Worm (Caenorhabditis elegans) whole organism, late embryonic: ENCODE measurements around the gene hot-9.
A peak's percentile ranks its signal among the peaks of the same experiment; 100 is the strongest.

Experiments used
- C08G9.2 ChIP-seq: sonication (generic microtip); optimal IDR thresholded peaks from 2 replicates; lab custom pipeline; 2016; ENCODE audit warnings: mild to moderate bottlenecking, missing genetic modification characterization, moderate library complexity, missing compliant biosample characterization
- C38D4.7 ChIP-seq: fragments of 200-800 bp; sonication (Bioruptor generic); optimal IDR thresholded peaks from 2 replicates; lab custom pipeline; 2018; ENCODE audit warnings: mild to moderate bottlenecking, missing genetic modification characterization, moderate library complexity, missing compliant biosample characterization
- K02D7.2 ChIP-seq: sonication (generic microtip); optimal IDR thresholded peaks from 2 replicates; lab custom pipeline; 2017; ENCODE audit warnings: mild to moderate bottlenecking, missing genetic modification characterization, missing compliant biosample characterization
- T23F11.4 ChIP-seq: fragments of 200-800 bp; sonication (Bioruptor generic); optimal IDR thresholded peaks from 2 replicates; lab custom pipeline; 2018; ENCODE audit warnings: mild to moderate bottlenecking, missing genetic modification characterization, missing compliant biosample characterization
- Y22D7AL.16 ChIP-seq: sonication (generic microtip); optimal IDR thresholded peaks from 2 replicates; lab custom pipeline; 2016; ENCODE audit warnings: missing genetic modification characterization, missing compliant biosample characterization
- ahr-1 ChIP-seq: sonication (generic microtip); optimal IDR thresholded peaks from 2 replicates; lab custom pipeline; 2016; ENCODE audit warnings: missing genetic modification characterization, missing compliant biosample characterization
- ama-1 ChIP-seq: fragments of 150-350 bp; optimal IDR thresholded peaks from 2 replicates; lab custom pipeline; 2014
- ceh-2 ChIP-seq: sonication (generic microtip); optimal IDR thresholded peaks from 2 replicates; lab custom pipeline; 2016; ENCODE audit warnings: missing genotype, missing genetic modification characterization, missing compliant biosample characterization
- ceh-22 ChIP-seq: sonication (generic microtip); optimal IDR thresholded peaks from 2 replicates; lab custom pipeline; 2017; ENCODE audit warnings: missing biosample characterization, missing genetic modification characterization
- ceh-9 ChIP-seq: sonication (generic microtip); optimal IDR thresholded peaks from 2 replicates; lab custom pipeline; 2016; ENCODE audit warnings: mild to moderate bottlenecking, missing genetic modification characterization, inconsistent platforms, missing compliant biosample characterization
- che-1 ChIP-seq: sonication (generic microtip); optimal IDR thresholded peaks from 2 replicates; lab custom pipeline; 2016; ENCODE audit warnings: mild to moderate bottlenecking, missing genetic modification characterization, missing compliant biosample characterization
- dmd-4 ChIP-seq: sonication (generic microtip); optimal IDR thresholded peaks from 2 replicates; lab custom pipeline; 2016; ENCODE audit warnings: borderline replicate concordance, missing genetic modification characterization, missing compliant biosample characterization
- elt-2 ChIP-seq: sonication (generic microtip); optimal IDR thresholded peaks from 2 replicates; lab custom pipeline; 2016; ENCODE audit warnings: missing genetic modification reagents, missing genetic modification characterization, missing compliant biosample characterization
- elt-4 ChIP-seq: sonication (generic microtip); optimal IDR thresholded peaks from 2 replicates; lab custom pipeline; 2016; ENCODE audit warnings: missing genetic modification characterization, missing compliant biosample characterization
- ets-4 ChIP-seq: sonication (generic microtip); optimal IDR thresholded peaks from 2 replicates; lab custom pipeline; 2016; ENCODE audit warnings: missing genetic modification characterization, missing compliant biosample characterization
- fax-1 ChIP-seq: sonication (generic microtip); optimal IDR thresholded peaks from 2 replicates; lab custom pipeline; 2016; ENCODE audit warnings: missing genotype, missing genetic modification characterization, missing compliant biosample characterization
- fkh-10 ChIP-seq: fragments of 150-350 bp; optimal IDR thresholded peaks from 2 replicates; lab custom pipeline; 2014; ENCODE audit warnings: missing biosample characterization, missing genetic modification reagents, missing genetic modification characterization
- fkh-6 ChIP-seq: sonication (generic microtip); optimal IDR thresholded peaks from 2 replicates; lab custom pipeline; 2016; ENCODE audit warnings: missing genetic modification characterization, missing compliant biosample characterization
- hlh-13 ChIP-seq: fragments of 200-800 bp; sonication (Bioruptor generic); optimal IDR thresholded peaks from 2 replicates; lab custom pipeline; 2018; ENCODE audit warnings: mild to moderate bottlenecking, missing genetic modification characterization, missing compliant biosample characterization
- hlh-15 ChIP-seq: sonication (generic microtip); optimal IDR thresholded peaks from 2 replicates; lab custom pipeline; 2016; ENCODE audit warnings: missing genetic modification characterization, missing compliant biosample characterization
- hlh-6 ChIP-seq: sonication (generic microtip); optimal IDR thresholded peaks from 2 replicates; lab custom pipeline; 2016; ENCODE audit warnings: missing genotype, missing genetic modification characterization, missing compliant biosample characterization
- lim-6 ChIP-seq: sonication (generic microtip); optimal IDR thresholded peaks from 2 replicates; lab custom pipeline; 2016; ENCODE audit warnings: missing genetic modification characterization, missing compliant biosample characterization
- madf-2 ChIP-seq: sonication (generic microtip); optimal IDR thresholded peaks from 2 replicates; lab custom pipeline; 2017; ENCODE audit warnings: missing genetic modification characterization, missing compliant biosample characterization
- nhr-11 ChIP-seq: fragments of 150-350 bp; optimal IDR thresholded peaks from 2 replicates; lab custom pipeline; 2014; ENCODE audit warnings: missing biosample characterization, missing genetic modification characterization
- nhr-232 ChIP-seq: sonication (generic microtip); optimal IDR thresholded peaks from 2 replicates; lab custom pipeline; 2016; ENCODE audit warnings: missing genetic modification characterization, missing compliant biosample characterization
- pag-3 ChIP-seq: sonication (generic microtip); optimal IDR thresholded peaks from 2 replicates; lab custom pipeline; 2016; ENCODE audit warnings: missing compliant biosample characterization, missing genetic modification characterization, borderline replicate concordance
- pros-1 ChIP-seq: fragments of 150-350 bp; optimal IDR thresholded peaks from 2 replicates; lab custom pipeline; 2014; ENCODE audit warnings: missing biosample characterization, missing genetic modification reagents, missing genetic modification characterization
- ref-2 ChIP-seq: sonication (generic microtip); optimal IDR thresholded peaks from 2 replicates; lab custom pipeline; 2016; ENCODE audit warnings: missing genetic modification characterization, missing compliant biosample characterization
- sdc-2 ChIP-seq: sonication (generic microtip); optimal IDR thresholded peaks from 2 replicates; lab custom pipeline; 2016; ENCODE audit warnings: missing genotype, missing genetic modification characterization, missing compliant biosample characterization
- sox-4 ChIP-seq: sonication (generic microtip); optimal IDR thresholded peaks from 2 replicates; lab custom pipeline; 2017; ENCODE audit warnings: mild to moderate bottlenecking, missing genetic modification characterization, inconsistent platforms, missing compliant biosample characterization
- syd-9 ChIP-seq: sonication (generic microtip); optimal IDR thresholded peaks from 2 replicates; lab custom pipeline; 2016; ENCODE audit warnings: mild to moderate bottlenecking, missing genetic modification characterization, moderate library complexity, missing compliant biosample characterization
- tbx-2 ChIP-seq: sonication (generic microtip); optimal IDR thresholded peaks from 2 replicates; lab custom pipeline; 2016; ENCODE audit warnings: missing genetic modification characterization, missing compliant biosample characterization
- tbx-7 ChIP-seq: sonication (generic microtip); optimal IDR thresholded peaks from 2 replicates; lab custom pipeline; 2016; ENCODE audit warnings: missing genotype, missing genetic modification characterization, missing compliant biosample characterization
- unc-86 ChIP-seq: sonication (generic microtip); optimal IDR thresholded peaks from 2 replicates; lab custom pipeline; 2016; ENCODE audit warnings: missing genetic modification characterization, missing compliant biosample characterization
- zip-5 ChIP-seq: sonication (generic microtip); optimal IDR thresholded peaks from 2 replicates; lab custom pipeline; 2016; ENCODE audit warnings: missing genetic modification characterization, missing compliant biosample characterization
- ztf-16 ChIP-seq: sonication (generic microtip); optimal IDR thresholded peaks from 2 replicates; lab custom pipeline; 2017; ENCODE audit warnings: missing genetic modification characterization, missing compliant biosample characterization

hot-9 gene

ce11 chrIV:5002448-5002847 is 42.8 kb downstream of the hot-9 start, which contains the start of gene pes-1:
TSS of gene pes-1 (plus strand) at chrIV:5002748.
- no peak for TF ChIP-seq fkh-10 (GFP tag; lab: Kevin White, UChicago)
- TF ChIP-seq elt-2 (tag; lab: Kevin White, UChicago), result no peak
- no peak for TF ChIP-seq unc-86 (tag; lab: Kevin White, UChicago)
- no peak for TF ChIP-seq fax-1 (tag; lab: Kevin White, UChicago)
- no peak for TF ChIP-seq ets-4 (tag; lab: Kevin White, UChicago)
- TF ChIP-seq C08G9.2 (tag; lab: Kevin White, UChicago), result no peak
- TF ChIP-seq K02D7.2 (tag; lab: Kevin White, UChicago), result no peak
- no peak for TF ChIP-seq ama-1
- no peak for TF ChIP-seq fkh-6 (tag; lab: Kevin White, UChicago)
- no peak for TF ChIP-seq sox-4 (tag; lab: Kevin White, UChicago)
- TF ChIP-seq lim-6 (tag; lab: Kevin White, UChicago), result no peak
- no peak for TF ChIP-seq madf-2 (tag; lab: Kevin White, UChicago)
- TF ChIP-seq ceh-9 (tag; lab: Kevin White, UChicago), result no peak
- TF ChIP-seq pros-1 (tag; lab: Kevin White, UChicago), result no peak
- no peak for TF ChIP-seq ceh-2 (tag; lab: Kevin White, UChicago)
- no peak for TF ChIP-seq tbx-2 (tag; lab: Kevin White, UChicago)
- no peak for TF ChIP-seq ztf-16
- TF ChIP-seq sdc-2 (tag; lab: Kevin White, UChicago), result no peak
- no peak for TF ChIP-seq ceh-22

ce11 chrIV:4996956-4997355 is 48.3 kb downstream of the hot-9 start:
- TF ChIP-seq C38D4.7 (GFP tag; lab: Kevin White, UChicago) (no peak), Y22D7AL.16 (no peak), hlh-15 (tag; lab: Kevin White, UChicago) (no peak), elt-2 (tag; lab: Kevin White, UChicago) (no peak), sdc-2 (tag; lab: Kevin White, UChicago) (no peak), ets-4 (tag; lab: Kevin White, UChicago) (no peak), ref-2 (tag; lab: Kevin White, UChicago) (peak; percentile 4), elt-4 (tag; lab: Kevin White, UChicago) (no peak)

DNA sequence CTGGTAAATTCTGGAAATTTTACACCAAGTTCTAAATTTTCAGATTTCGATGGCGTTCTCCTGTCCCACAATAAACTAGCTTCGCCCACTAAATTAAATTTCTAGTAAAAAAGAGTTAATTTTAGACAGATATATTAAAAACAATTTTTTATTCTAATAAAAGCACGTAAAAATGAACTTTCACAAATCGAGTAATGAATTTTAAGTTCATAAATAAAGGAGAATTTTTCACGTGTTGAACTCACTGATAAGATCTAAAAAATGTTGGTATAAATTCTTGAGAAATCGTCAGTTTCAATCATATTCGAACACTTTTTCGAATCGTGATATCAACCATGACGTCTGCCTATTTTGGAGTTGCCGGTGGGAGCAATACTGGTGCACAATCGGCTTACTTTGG is 49.4 kb downstream of the hot-9 start, which contains the start of gene ssq-2:
Gene ssq-2 (plus strand): TSS at position 301 of the 400 bp plus-strand sequence.
- TF ChIP-seq unc-86 (tag; lab: Kevin White, UChicago) (no peak), T23F11.4 (GFP tag; lab: Kevin White, UChicago) (no peak), hlh-13 (GFP tag; lab: Kevin White, UChicago) (no peak), hlh-6 (tag; lab: Kevin White, UChicago) (no peak), nhr-232 (no peak), pag-3 (tag; lab: Kevin White, UChicago) (no peak), ama-1 (no peak), dmd-4 (tag; lab: Kevin White, UChicago) (no peak), C08G9.2 (tag; lab: Kevin White, UChicago) (no peak), syd-9 (no peak), che-1 (tag; lab: Kevin White, UChicago) (no peak)

DNA sequence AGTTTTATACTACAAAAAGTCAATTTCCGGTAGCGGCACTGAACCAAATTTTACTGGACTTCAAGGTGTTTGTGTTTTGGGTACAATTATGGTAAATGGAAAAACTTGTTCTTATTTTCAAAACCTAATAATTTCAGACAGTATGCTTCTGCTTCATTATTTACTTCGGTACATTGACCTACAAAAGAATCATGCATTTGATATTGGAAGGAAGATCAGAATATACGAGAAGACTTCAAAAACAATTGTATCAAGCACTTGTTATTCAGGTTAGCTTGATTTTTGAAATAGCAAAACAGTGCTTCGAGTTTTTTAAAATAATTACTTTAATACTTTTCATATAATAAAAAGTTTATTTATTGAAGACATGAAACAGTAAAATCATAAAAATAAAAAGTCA is 52.2 kb downstream of the hot-9 start:
- TF ChIP-seq ahr-1 (tag; lab: Kevin White, UChicago) (no peak), tbx-7 (no peak), tbx-2 (tag; lab: Kevin White, UChicago) (no peak), zip-5 (tag; lab: Kevin White, UChicago) (no peak), fax-1 (tag; lab: Kevin White, UChicago) (no peak), nhr-11 (tag; lab: Kevin White, UChicago) (no peak)
